Worm (Caenorhabditis elegans): ENCODE measurements around the gene F22E5.6.
"Not testable (repeated sequence)": the region's sequence is repeated elsewhere in the genome, so short reads cannot be mapped to it uniquely, and the experiment has no call there.

DNA sequence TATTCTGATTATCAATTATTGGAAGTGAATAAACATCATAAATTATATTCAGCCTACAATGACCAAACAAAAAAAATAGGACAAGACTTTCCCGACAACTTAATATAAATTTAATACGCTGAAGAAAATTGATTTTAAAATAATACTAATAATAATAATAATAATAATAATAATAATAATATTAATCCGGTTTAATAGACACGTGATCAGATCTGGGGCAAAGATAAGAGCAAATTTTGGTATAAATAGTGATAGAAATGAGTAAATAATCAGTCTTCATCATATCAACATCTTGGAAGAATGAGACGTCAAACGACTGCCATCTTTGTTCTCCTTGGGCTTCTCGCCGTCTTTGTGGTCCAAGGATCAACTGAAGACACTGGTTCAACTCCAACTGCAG lies 30.5 kb upstream of the F22E5.6 start, which contains the start of gene msrp-6:
- not testable (repeated sequence) for TF ChIP-seq T22C8.4 (GFP tag; IDR thresholded peaks at IDR 0.05); flt-1 (GFP tag; IDR thresholded peaks at IDR 0.05); ref-1 (GFP tag; conservative IDR thresholded peaks at IDR 0.05); med-1 (GFP tag; optimal IDR thresholded peaks at IDR 0.05; ENCODE audit: insufficient read depth)

Data from whole organism, midembryonic.